Fruit fly (Drosophila melanogaster) Kc167 (cell line): ENCODE measurements around the gene feo.

Experiments
- Myc ChIP-seq: fragments of >200 bp; optimal IDR thresholded peaks from 2 replicates; lab custom pipeline; 2017; ENCODE audit warnings: missing external identifiers
- Sin3A ChIP-seq: fragments of >200 bp; optimal IDR thresholded peaks from 2 replicates; lab custom pipeline; 2018; ENCODE audit warnings: missing external identifiers
- h ChIP-seq: fragments of >200 bp; optimal IDR thresholded peaks from 3 replicates; lab custom pipeline; 2018; ENCODE audit warnings: missing external identifiers
- psq ChIP-seq: fragments of >200 bp; optimal IDR thresholded peaks from 2 replicates; lab custom pipeline; 2017; ENCODE audit warnings: missing external identifiers

- TF ChIP-seq psq (lab: Kevin White, UChicago) (no peak), Sin3A (lab: Kevin White, UChicago) (no peak), h (no peak), Myc (lab: Kevin White, UChicago) (no peak)
Observed at dm6 chrX:10854686-10855085, at the start of gene feo.
